Fruit fly (Drosophila melanogaster) whole organism, embryonic: ENCODE results near the gene CG1074.

Experiments used
- Aef1 ChIP-seq: fragments of 200-800 bp; sonication (Bioruptor generic); IDR thresholded peaks from 3 replicates; pipeline ENCODE4 v1.3.6; 2022; ENCODE audit warnings: missing biosample characterization, missing genetic modification characterization
- CG1024 ChIP-seq: fragments of 200-800 bp; sonication (Bioruptor generic); IDR thresholded peaks from 2 replicates; pipeline ENCODE4 v1.3.6; 2022; ENCODE audit warnings: missing biosample characterization, missing genetic modification characterization
- CG10321 ChIP-seq: fragments of 200-800 bp; sonication (Bioruptor generic); IDR thresholded peaks from 2 replicates; pipeline ENCODE4 v1.3.6; 2022; ENCODE audit warnings: missing biosample characterization, missing genetic modification characterization
- CG10979 ChIP-seq: fragments of 200-800 bp; sonication (Bioruptor generic); optimal IDR thresholded peaks from 2 replicates; lab custom pipeline; 2018; ENCODE audit warnings: missing biosample characterization, mild to moderate bottlenecking, missing genetic modification characterization, moderate library complexity
- CG12299 ChIP-seq: fragments of 200-800 bp; sonication (Bioruptor generic); optimal IDR thresholded peaks from 2 replicates; lab custom pipeline; 2018; ENCODE audit warnings: missing biosample characterization, mild to moderate bottlenecking, missing genetic modification characterization
- CG13296 ChIP-seq: fragments of 200-800 bp; sonication (Bioruptor generic); optimal IDR thresholded peaks from 3 replicates; lab custom pipeline; 2018; ENCODE audit warnings: missing biosample characterization, mild to moderate bottlenecking, missing genetic modification characterization
- CG13424 ChIP-seq: fragments of 200-800 bp; sonication (Bioruptor generic); optimal IDR thresholded peaks from 2 replicates; lab custom pipeline; 2019; ENCODE audit warnings: missing biosample characterization, mild to moderate bottlenecking, missing genetic modification characterization, moderate library complexity
- CG14014 ChIP-seq: fragments of 200-800 bp; sonication (Bioruptor generic); IDR thresholded peaks from 2 replicates; pipeline ENCODE4 v1.3.6; 2022; ENCODE audit warnings: missing biosample characterization, missing genetic modification characterization
- CG17829 ChIP-seq: fragments of 200-800 bp; optimal IDR thresholded peaks from 2 replicates; lab custom pipeline; 2019; ENCODE audit warnings: missing biosample characterization, mild to moderate bottlenecking, missing genetic modification characterization, moderate library complexity
- CG2116 ChIP-seq: fragments of 200-800 bp; sonication (Bioruptor generic); optimal IDR thresholded peaks from 3 replicates; lab custom pipeline; 2018; ENCODE audit warnings: missing biosample characterization, mild to moderate bottlenecking, missing genetic modification characterization
- CG34376 ChIP-seq: fragments of 200-800 bp; sonication (Bioruptor generic); optimal IDR thresholded peaks from 2 replicates; lab custom pipeline; 2018; ENCODE audit warnings: missing biosample characterization, mild to moderate bottlenecking, missing genetic modification characterization
- CG3838 ChIP-seq: fragments of 200-800 bp; sonication (Bioruptor generic); optimal IDR thresholded peaks from 3 replicates; lab custom pipeline; 2016; ENCODE audit warnings: missing biosample characterization, missing genetic modification characterization
- CG3847 ChIP-seq: fragments of 200-800 bp; sonication (Bioruptor generic); IDR thresholded peaks from 2 replicates; pipeline ENCODE4 v1.3.6; 2022; ENCODE audit warnings: missing biosample characterization, missing genetic modification characterization
- CG4424 ChIP-seq: fragments of 200-800 bp; sonication (Bioruptor generic); optimal IDR thresholded peaks from 3 replicates; lab custom pipeline; 2016; ENCODE audit warnings: missing biosample characterization, missing genetic modification characterization
- CG4730 ChIP-seq: fragments of 200-800 bp; sonication (Bioruptor generic); IDR thresholded peaks from 2 replicates; pipeline ENCODE4 v1.3.6; 2022; ENCODE audit warnings: missing biosample characterization, missing genetic modification characterization
- CG6813 ChIP-seq: fragments of 200-800 bp; sonication (Bioruptor generic); optimal IDR thresholded peaks from 2 replicates; lab custom pipeline; 2017; ENCODE audit warnings: missing biosample characterization, missing genetic modification characterization, mild to moderate bottlenecking, moderate library complexity, missing genetic modification reagents
- CG7372 ChIP-seq: fragments of 200-800 bp; sonication (Bioruptor generic); IDR thresholded peaks from 2 replicates; pipeline ENCODE4 v1.3.6; 2022; ENCODE audit warnings: missing biosample characterization, missing genetic modification characterization
- CG9437 ChIP-seq: fragments of 200-800 bp; sonication (Bioruptor generic); optimal IDR thresholded peaks from 2 replicates; lab custom pipeline; 2018; ENCODE audit warnings: missing biosample characterization, mild to moderate bottlenecking, missing genetic modification characterization
- Dad ChIP-seq: fragments of 200-800 bp; sonication (Bioruptor generic); optimal IDR thresholded peaks from 3 replicates; lab custom pipeline; 2016; ENCODE audit warnings: missing biosample characterization, missing genetic modification characterization
- Doc2 ChIP-seq: fragments of 200-800 bp; sonication (Bioruptor generic); IDR thresholded peaks from 2 replicates; pipeline ENCODE4 v1.3.6; 2022; ENCODE audit warnings: missing biosample characterization, missing genetic modification characterization
- Dref ChIP-seq: fragments of 200-800 bp; sonication (Bioruptor generic); IDR thresholded peaks from 2 replicates; pipeline ENCODE4 v1.3.6; 2022; ENCODE audit warnings: missing biosample characterization, missing genetic modification characterization
- Kr ChIP-seq: fragments of 200-800 bp; sonication (Bioruptor generic); optimal IDR thresholded peaks from 2 replicates; lab custom pipeline; 2017; ENCODE audit warnings: missing biosample characterization, mild to moderate bottlenecking, missing genetic modification characterization
- Meics ChIP-seq: fragments of 200-800 bp; sonication (Bioruptor generic); optimal IDR thresholded peaks from 2 replicates; lab custom pipeline; 2017; ENCODE audit warnings: missing biosample characterization, mild to moderate bottlenecking, missing genetic modification characterization
- Nf-YC ChIP-seq: fragments of 200-800 bp; optimal IDR thresholded peaks from 3 replicates; lab custom pipeline; 2019; ENCODE audit warnings: missing biosample characterization, mild to moderate bottlenecking, missing genetic modification characterization, moderate library complexity
- Side ChIP-seq: fragments of 200-800 bp; sonication (Bioruptor generic); optimal IDR thresholded peaks from 2 replicates; lab custom pipeline; 2016; ENCODE audit warnings: missing biosample characterization, missing genetic modification characterization
- Spps ChIP-seq: fragments of 200-800 bp; sonication (Bioruptor generic); optimal IDR thresholded peaks from 2 replicates; lab custom pipeline; 2018; ENCODE audit warnings: missing biosample characterization, mild to moderate bottlenecking, missing genetic modification characterization
- Sry-β ChIP-seq: fragments of 200-800 bp; sonication (Bioruptor generic); optimal IDR thresholded peaks from 2 replicates; lab custom pipeline; 2018; ENCODE audit warnings: missing biosample characterization, mild to moderate bottlenecking, missing genetic modification characterization, moderate library complexity
- Ssrp ChIP-seq: fragments of 200-800 bp; sonication (Bioruptor generic); optimal IDR thresholded peaks from 2 replicates; lab custom pipeline; 2018; ENCODE audit warnings: missing biosample characterization, mild to moderate bottlenecking, missing genetic modification characterization, moderate library complexity
- Stat92E ChIP-seq, 3 experiments: fragments of >200 bp in 2 of 3; fragments of 200-800 bp in 1 of 3; sonication (Bioruptor generic) in 1 of 3; optimal IDR thresholded peaks; 2 replicates each; lab custom pipeline; 2017 to 2019; ENCODE audit warnings: missing biosample characterization in 3 of 3, missing genetic modification characterization in 3 of 3, mild to moderate bottlenecking in 1 of 3, moderate library complexity in 1 of 3
- Taf1 ChIP-seq: fragments of 200-800 bp; sonication (Bioruptor generic); IDR thresholded peaks from 2 replicates; pipeline ENCODE4 v1.3.6; 2022; ENCODE audit warnings: missing biosample characterization, missing genetic modification characterization
- ara ChIP-seq: fragments of 200-800 bp; sonication (Bioruptor generic); IDR thresholded peaks from 2 replicates; pipeline ENCODE4 v1.3.6; 2022; ENCODE audit warnings: missing biosample characterization, missing genetic modification characterization
- ato ChIP-seq: fragments of 200-800 bp; sonication (Bioruptor generic); IDR thresholded peaks from 2 replicates; pipeline ENCODE4 v1.3.6; 2022; ENCODE audit warnings: missing biosample characterization, missing genetic modification characterization; ENCODE audit not compliant: partially characterized antibody
- cas ChIP-seq: fragments of 200-800 bp; sonication (Bioruptor generic); IDR thresholded peaks from 2 replicates; pipeline ENCODE4 v1.3.6; 2022; ENCODE audit warnings: missing biosample characterization, missing genetic modification characterization
- caup ChIP-seq: fragments of 200-800 bp; sonication (Bioruptor generic); optimal IDR thresholded peaks from 3 replicates; lab custom pipeline; 2017; ENCODE audit warnings: missing biosample characterization, mild to moderate bottlenecking, missing genetic modification characterization, moderate library complexity; ENCODE audit not compliant: severe bottlenecking
- cg ChIP-seq: fragments of 200-800 bp; sonication (Bioruptor generic); optimal IDR thresholded peaks from 3 replicates; lab custom pipeline; 2019; ENCODE audit warnings: missing biosample characterization, mild to moderate bottlenecking, missing genetic modification characterization, moderate library complexity
- chm ChIP-seq: fragments of 200-800 bp; sonication (Bioruptor generic); IDR thresholded peaks from 2 replicates; pipeline ENCODE4 v1.3.6; 2022; ENCODE audit warnings: missing biosample characterization, missing genetic modification characterization
- dpn ChIP-seq, 2 experiments: fragments of 200-800 bp; sonication (Bioruptor generic); optimal IDR thresholded peaks; 3 replicates each; lab custom pipeline; 2016; ENCODE audit warnings: missing biosample characterization in 2 of 2, missing genetic modification characterization in 2 of 2
- dysf ChIP-seq: fragments of 200-800 bp; sonication (Bioruptor generic); IDR thresholded peaks from 3 replicates; pipeline ENCODE4 v1.3.6; 2022; ENCODE audit warnings: missing biosample characterization, missing genetic modification characterization
- jumu ChIP-seq: fragments of 200-800 bp; sonication (Bioruptor generic); optimal IDR thresholded peaks from 3 replicates; lab custom pipeline; 2016; ENCODE audit warnings: missing biosample characterization, missing genetic modification characterization
- lmd ChIP-seq: fragments of 200-800 bp; sonication (Bioruptor generic); IDR thresholded peaks from 2 replicates; pipeline ENCODE4 v1.3.6; 2022; ENCODE audit warnings: missing biosample characterization, missing genetic modification characterization
- odd ChIP-seq: fragments of 200-800 bp; sonication (Bioruptor generic); optimal IDR thresholded peaks from 2 replicates; lab custom pipeline; 2017; ENCODE audit warnings: missing biosample characterization, mild to moderate bottlenecking, missing genetic modification characterization
- onecut ChIP-seq: fragments of 200-800 bp; sonication (Bioruptor generic); IDR thresholded peaks from 2 replicates; pipeline ENCODE4 v1.3.6; 2022; ENCODE audit warnings: missing biosample characterization, missing genetic modification characterization
- pan ChIP-seq, 4 experiments: fragments of >200 bp in 3 of 4; fragments of 200-800 bp in 1 of 4; sonication (Bioruptor generic) in 1 of 4; optimal IDR thresholded peaks in 3 of 4; IDR thresholded peaks in 1 of 4; 2 replicates each; pipeline versions ENCODE4 v1.3.6 to Lab custom; 2017 to 2022; ENCODE audit warnings: missing biosample characterization in 2 of 4, missing genetic modification characterization in 2 of 4, mixed read lengths in 1 of 4
- pho ChIP-seq: fragments of 200-800 bp; sonication (Bioruptor generic); optimal IDR thresholded peaks from 2 replicates; lab custom pipeline; 2016; ENCODE audit warnings: missing biosample characterization, missing genetic modification characterization
- seq ChIP-seq: fragments of 200-800 bp; sonication (Bioruptor generic); IDR thresholded peaks from 2 replicates; pipeline ENCODE4 v1.3.6; 2022; ENCODE audit warnings: missing biosample characterization, missing genetic modification characterization
- shn ChIP-seq: fragments of 200-800 bp; sonication (Bioruptor generic); optimal IDR thresholded peaks from 3 replicates; lab custom pipeline; 2016; ENCODE audit warnings: missing biosample characterization, missing genetic modification characterization
- slou ChIP-seq: fragments of 200-800 bp; sonication (Bioruptor generic); optimal IDR thresholded peaks from 3 replicates; lab custom pipeline; 2016; ENCODE audit warnings: missing biosample characterization, missing genetic modification characterization
- sug ChIP-seq: fragments of 200-800 bp; optimal IDR thresholded peaks from 2 replicates; lab custom pipeline; 2019; ENCODE audit warnings: missing biosample characterization, mild to moderate bottlenecking, missing genetic modification characterization, moderate library complexity
- twi ChIP-seq: fragments of 200-800 bp; optimal IDR thresholded peaks from 2 replicates; lab custom pipeline; 2019; ENCODE audit warnings: missing biosample characterization, mild to moderate bottlenecking, missing genetic modification characterization, moderate library complexity
- wdn ChIP-seq: fragments of 200-800 bp; sonication (Bioruptor generic); IDR thresholded peaks from 2 replicates; pipeline ENCODE4 v1.3.6; 2022; ENCODE audit warnings: missing biosample characterization, missing genetic modification characterization

Gene CG1074

dm6 chr3R:4387490-4387889, 46.3 kb upstream of the CG1074 start, which contains the start of gene tub (continued):
- TF ChIP-seq twi, result peak; percentile 39
- peak; percentile 50; the same call in 1 of the 2 replicates for TF ChIP-seq CG1024 (GFP tag; lab: Robert Waterston, UW)
- peak; percentile 29; the same call in 1 of the 2 replicates for TF ChIP-seq CG7372 (GFP tag; lab: Robert Waterston, UW)
- TF ChIP-seq CG3847 (GFP tag; lab: Robert Waterston, UW), result peak; percentile 62; the same call in 1 of the 2 replicates
- no peak for TF ChIP-seq Kr (GFP tag; lab: Kevin White, UChicago)
- TF ChIP-seq CG13424 (tag; lab: Kevin White, UChicago), result peak; percentile 24
- TF ChIP-seq CG9437 (GFP tag; lab: Kevin White, UChicago), result peak; percentile 8
- TF ChIP-seq Spps, result no peak
- TF ChIP-seq pho (GFP tag; lab: Kevin White, UChicago), result peak; percentile 15
- TF ChIP-seq CG12299 (tag; lab: Kevin White, UChicago), result no peak
- TF ChIP-seq Doc2 (GFP tag; lab: Robert Waterston, UW), result no peak
- peak; percentile 47 for TF ChIP-seq Dref
- TF ChIP-seq onecut (GFP tag; lab: Robert Waterston, UW), result peak; percentile 11; the same call in 1 of the 2 replicates
- peak; percentile 40 for TF ChIP-seq odd (GFP tag; lab: Kevin White, UChicago)
- TF ChIP-seq wdn (GFP tag; lab: Robert Waterston, UW), result no peak
- TF ChIP-seq Ssrp (tag; lab: Kevin White, UChicago), result no peak
- peak; percentile 13 for TF ChIP-seq jumu (GFP tag; lab: Kevin White, UChicago)
- TF ChIP-seq cas (GFP tag; lab: Robert Waterston, UW), result no peak
- no peak for TF ChIP-seq chm (GFP tag; lab: Robert Waterston, UW)
- peak in 1 of 3 experiments; percentile 13 for TF ChIP-seq Stat92E (GFP tag; optimal IDR thresholded peaks at IDR 0.05; lab: Kevin White, UChicago)
- TF ChIP-seq Dad (GFP tag; lab: Kevin White, UChicago), result peak; percentile 28
- TF ChIP-seq Sry-β (GFP tag; lab: Kevin White, UChicago), result peak; percentile 74
- TF ChIP-seq CG6813 (GFP tag; lab: Kevin White, UChicago), result no peak
- no peak for TF ChIP-seq ato (GFP tag; lab: Robert Waterston, UW)
- peak; percentile 43 for TF ChIP-seq Nf-YC (tag; lab: Kevin White, UChicago)
- 0 out of 2 replicates have a peak, but pooled peaks have one; percentile 23 for TF ChIP-seq CG4730 (GFP tag; lab: Robert Waterston, UW)
- TF ChIP-seq CG3838 (GFP tag; lab: Kevin White, UChicago), result no peak
- TF ChIP-seq CG10321 (GFP tag; lab: Robert Waterston, UW), result no peak
- TF ChIP-seq CG17829 (tag; lab: Kevin White, UChicago), result peak; percentile 57
- no peak for TF ChIP-seq slou (GFP tag; lab: Kevin White, UChicago)
- peak; percentile 36 for TF ChIP-seq CG10979 (tag; lab: Kevin White, UChicago)
- peak; percentile 53 for TF ChIP-seq sug
- no peak for TF ChIP-seq pan (optimal IDR thresholded peaks at IDR 0.05; lab: Kevin White, UChicago)
- peak in 1 of 2 experiments; percentile 42 for TF ChIP-seq pan (GFP tag; optimal IDR thresholded peaks at IDR 0.05 in 1 of 2, IDR thresholded peaks at IDR 0.05 in 1 of 2)
- TF ChIP-seq lmd (GFP tag; lab: Robert Waterston, UW), result peak; percentile 38; the same call in 1 of the 2 replicates
- peak; percentile 34 for TF ChIP-seq CG4424 (GFP tag; lab: Kevin White, UChicago)
- TF ChIP-seq dpn (GFP tag; optimal IDR thresholded peaks at IDR 0.05; lab: Kevin White, UChicago), result peak; percentile 33 to 56
- no peak for TF ChIP-seq seq (GFP tag; lab: Robert Waterston, UW)
- peak; percentile 24; the same call in 1 of the 3 replicates for TF ChIP-seq dysf (GFP tag; lab: Robert Waterston, UW)
- TF ChIP-seq CG34376, result peak; percentile 11
- peak; percentile 43 for TF ChIP-seq caup (GFP tag; lab: Kevin White, UChicago)
- peak; percentile 31 for TF ChIP-seq shn (GFP tag; lab: Kevin White, UChicago)
- no peak for TF ChIP-seq cg
- TF ChIP-seq Aef1 (GFP tag; lab: Robert Waterston, UW), result no peak
- TF ChIP-seq ara (GFP tag; lab: Robert Waterston, UW), result peak; percentile 6; the same call in 1 of the 2 replicates
- TF ChIP-seq CG14014 (GFP tag; lab: Robert Waterston, UW), result peak; percentile 40; the same call in 1 of the 2 replicates
- TF ChIP-seq CG2116, result peak; percentile 36
- TF ChIP-seq Side (GFP tag; lab: Kevin White, UChicago), result no peak
- peak; percentile 29 for TF ChIP-seq Meics
- TF ChIP-seq Taf1 (GFP tag; lab: Robert Waterston, UW), result no peak
- peak; percentile 23 for TF ChIP-seq CG13296 (GFP tag; lab: Kevin White, UChicago)
